Fruit fly (Drosophila melanogaster): ENCODE measurements around the gene pigeon.

Gene pigeon

dm6 chr2L:19141435-19142126 lies 44.3 kb upstream of the pigeon start (continued):
- peak; percentile 44 for TF ChIP-seq fu2 (GFP tag; optimal IDR thresholded peaks at IDR 0.05)
- TF ChIP-seq MESR4 (GFP tag; optimal IDR thresholded peaks at IDR 0.05): no peak
- TF ChIP-seq ind (GFP tag; optimal IDR thresholded peaks at IDR 0.05): peak; percentile 68
- peak; percentile 31 for TF ChIP-seq wek (GFP tag; optimal IDR thresholded peaks at IDR 0.05)
- peak; percentile 76 for TF ChIP-seq CG18599 (GFP tag; optimal IDR thresholded peaks at IDR 0.05)
- no peak for TF ChIP-seq psq (GFP tag; optimal IDR thresholded peaks at IDR 0.05)
- no peak for TF ChIP-seq vfl (GFP tag; optimal IDR thresholded peaks at IDR 0.05)
- peak; percentile 25 for TF ChIP-seq Abd-B (GFP tag; optimal IDR thresholded peaks at IDR 0.05)
- TF ChIP-seq CG3726 (GFP tag; IDR thresholded peaks at IDR 0.05): no peak
- peak; percentile 92 for TF ChIP-seq Ets65A (GFP tag)
- no peak for TF ChIP-seq CG2199 (GFP tag; IDR thresholded peaks at IDR 0.05)
- no peak for TF ChIP-seq br (optimal IDR thresholded peaks at IDR 0.05)
- TF ChIP-seq CG11695 (GFP tag; IDR thresholded peaks at IDR 0.05): peak; percentile 73; the same call in 1 of the 3 replicates
- peak; percentile 42; the same call in 2 of the 3 replicates for TF ChIP-seq croc (GFP tag; conservative IDR thresholded peaks at IDR 0.05)
- TF ChIP-seq Hey (tag; optimal IDR thresholded peaks at IDR 0.05): no peak
- TF ChIP-seq CG31224 (GFP tag; IDR thresholded peaks at IDR 0.05): peak; percentile 65
- TF ChIP-seq zfh2 (GFP tag; optimal IDR thresholded peaks at IDR 0.05): peak; percentile 66
- peak; percentile 11; the same call in 1 of the 2 replicates for TF ChIP-seq wdn (GFP tag; IDR thresholded peaks at IDR 0.05)
- TF ChIP-seq CG2889 (GFP tag; IDR thresholded peaks at IDR 0.05): peak; percentile 57; the same call in 1 of the 3 replicates
- TF ChIP-seq cas (GFP tag; IDR thresholded peaks at IDR 0.05): no peak
- peak; percentile 40 for TF ChIP-seq Jarid2 (GFP tag; optimal IDR thresholded peaks at IDR 0.05)
- no peak for TF ChIP-seq pzg (GFP tag; optimal IDR thresholded peaks at IDR 0.05)
- TF ChIP-seq Tbp (GFP tag; optimal IDR thresholded peaks at IDR 0.05): no peak
- peak; percentile 67 for TF ChIP-seq CG32532 (GFP tag; IDR thresholded peaks at IDR 0.05)
- TF ChIP-seq CG3838 (GFP tag; optimal IDR thresholded peaks at IDR 0.05): no peak
- no peak for TF ChIP-seq Dll (GFP tag; IDR thresholded peaks at IDR 0.05; ENCODE audit: partially characterized antibody)
- TF ChIP-seq wor (GFP tag; IDR thresholded peaks at IDR 0.05): peak; percentile 27; the same call in 1 of the 2 replicates
- TF ChIP-seq Gug (GFP tag; IDR thresholded peaks at IDR 0.05): peak; percentile 48; the same call in 1 of the 4 replicates
- peak; percentile 7 for TF ChIP-seq Ets97D (GFP tag; optimal IDR thresholded peaks at IDR 0.05)
- TF ChIP-seq CG34376 (GFP tag; optimal IDR thresholded peaks at IDR 0.05): peak; percentile 26
- peak; percentile 31 for TF ChIP-seq Lhr (GFP tag; optimal IDR thresholded peaks at IDR 0.05)
- TF ChIP-seq Fer3 (tag; optimal IDR thresholded peaks at IDR 0.05): peak; percentile 65
- peak; percentile 72 for TF ChIP-seq CG33557 (GFP tag; optimal IDR thresholded peaks at IDR 0.05)
- peak; percentile 19 for TF ChIP-seq Myb (GFP tag; optimal IDR thresholded peaks at IDR 0.05)
- TF ChIP-seq sqz (GFP tag; optimal IDR thresholded peaks at IDR 0.05): no peak
- TF ChIP-seq CG34224 (GFP tag; IDR thresholded peaks at IDR 0.05; ENCODE audit: partially characterized antibody): no peak
- TF ChIP-seq Pdp1 (GFP tag; optimal IDR thresholded peaks at IDR 0.05): peak; percentile 64 to 80
- peak; percentile 58 for TF ChIP-seq caup (GFP tag; optimal IDR thresholded peaks at IDR 0.05; ENCODE audit: severe bottlenecking)
- TF ChIP-seq maf-S (GFP tag; optimal IDR thresholded peaks at IDR 0.05): peak; percentile 56
- peak; percentile 85 for TF ChIP-seq CG9727 (GFP tag; optimal IDR thresholded peaks at IDR 0.05)
- TF ChIP-seq twi (tag; optimal IDR thresholded peaks at IDR 0.05): peak; percentile 59
- TF ChIP-seq CG9932 (GFP tag; IDR thresholded peaks at IDR 0.05): peak; percentile 46; the same call in 1 of the 2 replicates
- peak; percentile 71 for TF ChIP-seq unpg (GFP tag; optimal IDR thresholded peaks at IDR 0.05)
- TF ChIP-seq pfk (GFP tag; optimal IDR thresholded peaks at IDR 0.05): no peak
- TF ChIP-seq hb (GFP tag; IDR thresholded peaks at IDR 0.05; ENCODE audit: partially characterized antibody): no peak
- peak in 1 of 3 experiments; percentile 86 for TF ChIP-seq lola (GFP tag; optimal IDR thresholded peaks at IDR 0.05)
- peak; percentile 79 for TF ChIP-seq dmrt11E (tag; optimal IDR thresholded peaks at IDR 0.05)
- TF ChIP-seq CG16813 (GFP tag; IDR thresholded peaks at IDR 0.05; ENCODE audit: partially characterized antibody): no peak
- no peak for TF ChIP-seq HLH4C (GFP tag; IDR thresholded peaks at IDR 0.05; ENCODE audit: partially characterized antibody)
